Worm (Caenorhabditis elegans): ENCODE measurements around the gene F10E9.10.

F10E9.10 gene

DNA sequence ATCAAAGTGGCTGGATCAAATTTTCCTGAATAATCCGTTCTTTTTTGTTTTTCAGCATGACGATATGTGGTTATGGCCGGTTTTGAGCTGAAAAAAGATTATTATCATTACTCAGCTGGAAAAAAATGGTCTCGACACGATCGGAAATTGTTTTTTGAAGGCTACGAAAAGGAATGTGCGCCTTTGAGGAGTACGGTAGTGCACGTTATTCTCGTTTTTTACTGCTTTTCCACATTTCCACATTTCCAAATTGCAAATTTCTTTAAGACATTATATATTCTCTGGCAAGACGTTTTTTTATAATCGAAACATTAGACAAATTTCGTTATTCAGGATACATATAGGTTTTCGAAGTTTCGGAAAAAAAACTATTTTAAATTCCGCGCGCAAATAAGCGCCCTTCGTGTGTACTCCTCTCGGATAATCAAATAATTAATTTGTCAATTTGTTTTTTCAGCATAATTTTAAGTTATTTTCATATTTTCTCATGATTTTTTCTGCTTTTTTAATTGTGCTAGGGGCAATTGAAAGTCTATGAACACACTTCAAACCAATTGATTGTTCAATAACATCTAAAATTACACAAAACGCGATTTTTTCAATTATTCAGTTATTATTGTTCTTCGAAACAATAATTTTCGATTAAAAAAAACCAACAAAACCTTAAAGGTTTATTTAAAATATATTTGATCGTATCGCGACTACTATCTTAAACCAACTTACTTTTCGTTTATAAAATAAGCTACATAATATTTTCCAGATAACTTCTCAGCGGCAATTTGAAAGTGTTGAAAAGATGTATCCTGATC lies 43.4 kb upstream of the F10E9.10 start, which contains the start of gene R05D3.3 (continued):
- TF ChIP-seq snpc-3.4 (tag; optimal IDR thresholded peaks at IDR 0.05) = no peak
- no peak for TF ChIP-seq die-1 (tag; optimal IDR thresholded peaks at IDR 0.05)
- no peak for TF ChIP-seq nhr-120 (GFP tag; IDR thresholded peaks at IDR 0.05)
- TF ChIP-seq egrh-3 (GFP tag; IDR thresholded peaks at IDR 0.05) = no peak
- no peak for TF ChIP-seq unc-62 (GFP tag; optimal IDR thresholded peaks at IDR 0.05)
- TF ChIP-seq bed-1 (GFP tag; IDR thresholded peaks at IDR 0.05) = no peak
- peak; percentile 55; the same call in 1 of the 2 replicates for TF ChIP-seq F33H1.4 (GFP tag; IDR thresholded peaks at IDR 0.05)
- no peak for TF ChIP-seq B0261.1 (tag; optimal IDR thresholded peaks at IDR 0.05)
- peak; percentile 74 for TF ChIP-seq lsl-1 (GFP tag; optimal IDR thresholded peaks at IDR 0.05)
- no peak for TF ChIP-seq Y53F4B.3 (GFP tag; IDR thresholded peaks at IDR 0.05)
- TF ChIP-seq let-526 (GFP tag; IDR thresholded peaks at IDR 0.05) = no peak
- TF ChIP-seq somi-1 (GFP tag; optimal IDR thresholded peaks at IDR 0.05) = no peak
- TF ChIP-seq F52B5.7 (tag; optimal IDR thresholded peaks at IDR 0.05) = no peak
- no peak for TF ChIP-seq attf-6 (GFP tag; IDR thresholded peaks at IDR 0.05)
- TF ChIP-seq athp-1 (tag; optimal IDR thresholded peaks at IDR 0.05) = no peak
- TF ChIP-seq ceh-58 (GFP tag; IDR thresholded peaks at IDR 0.05) = no peak
- TF ChIP-seq nhr-80 (tag; optimal IDR thresholded peaks at IDR 0.05) = no peak

DNA sequence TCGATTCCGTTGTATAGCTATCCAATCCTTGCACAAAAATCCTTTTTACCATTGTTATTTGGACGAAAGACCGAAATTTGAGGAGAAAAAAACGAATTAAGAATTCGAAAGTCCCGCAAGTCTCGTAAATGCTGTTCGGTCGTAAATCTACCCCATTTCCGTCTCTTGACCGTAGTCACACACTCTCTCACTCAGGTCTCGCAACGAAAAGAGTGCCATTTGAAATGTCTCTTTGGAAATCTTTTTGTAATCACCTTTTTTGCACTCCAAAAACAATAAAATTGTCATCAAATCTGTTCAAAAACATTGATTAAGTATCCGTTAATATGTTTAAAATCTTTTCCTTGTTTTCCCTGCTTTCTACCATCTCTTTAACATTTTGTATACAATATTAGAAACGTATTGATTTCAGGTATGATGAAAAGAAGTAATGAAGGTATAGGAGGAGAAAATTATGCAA lies 38.2 kb upstream of the F10E9.10 start, which contains the start of the genes R05D3.8 and rfp-1:
R05D3.8 (minus strand) TSS at position 115 of the 460 bp plus-strand sequence.
rfp-1 (plus strand) TSS at position 410 of the 460 bp plus-strand sequence.
- 0 out of 2 replicates have a peak, but pooled peaks have one; percentile 32 for TF ChIP-seq B0336.3 (GFP tag; IDR thresholded peaks at IDR 0.05)
- peak; percentile 58 for TF ChIP-seq snpc-1.3 (tag; optimal IDR thresholded peaks at IDR 0.05; ENCODE audit: insufficient read depth)
- TF ChIP-seq dox-1 (GFP tag; IDR thresholded peaks at IDR 0.05) = peak; percentile 79
- TF ChIP-seq nhr-90 (tag; optimal IDR thresholded peaks at IDR 0.05) = no peak
- TF ChIP-seq snpc-4 (GFP tag; optimal IDR thresholded peaks at IDR 0.05) = no peak
- TF ChIP-seq snpc-4 (tag; optimal IDR thresholded peaks at IDR 0.05) = peak in 1 of 4 experiments; percentile 63
- TF ChIP-seq tlf-1 (GFP tag; optimal IDR thresholded peaks at IDR 0.05) = peak; percentile 12
- no peak for TF ChIP-seq B0261.1 (tag; optimal IDR thresholded peaks at IDR 0.05)
- peak; percentile 81 for TF ChIP-seq lin-54 (GFP tag; optimal IDR thresholded peaks at IDR 0.05)
- TF ChIP-seq ceh-27 (GFP tag; optimal IDR thresholded peaks at IDR 0.05) = peak; percentile 77
- peak in 1 of 3 experiments; percentile 73 for TF ChIP-seq lin-35 (GFP tag; optimal IDR thresholded peaks at IDR 0.05)
- TF ChIP-seq ekl-4 (GFP tag; IDR thresholded peaks at IDR 0.05) = peak; percentile 49; the same call in 1 of the 2 replicates
- TF ChIP-seq B0019.2 (GFP tag; conservative IDR thresholded peaks at IDR 0.05) = 0 out of 2 replicates have a peak, but pooled peaks have one; percentile 8
- no peak for TF ChIP-seq Y53F4B.3 (GFP tag; IDR thresholded peaks at IDR 0.05)
- TF ChIP-seq efl-1 (GFP tag; optimal IDR thresholded peaks at IDR 0.05) = peak; percentile 64
- peak; percentile 56 for TF ChIP-seq xnd-1 (tag; optimal IDR thresholded peaks at IDR 0.05)
- no peak for TF ChIP-seq ama-1 (optimal IDR thresholded peaks at IDR 0.05)
- TF ChIP-seq ama-1 (GFP tag; optimal IDR thresholded peaks at IDR 0.05) = peak in 1 of 2 experiments; percentile 14
- 0 out of 2 replicates have a peak, but pooled peaks have one; percentile 34 for TF ChIP-seq pbrm-1 (GFP tag; IDR thresholded peaks at IDR 0.05)
- peak; percentile 84 for TF ChIP-seq F23B12.7 (tag; optimal IDR thresholded peaks at IDR 0.05; ENCODE audit: insufficient read depth)
- peak; percentile 87 for TF ChIP-seq madf-6 (GFP tag; IDR thresholded peaks at IDR 0.05)
- TF ChIP-seq pha-4 (tag; optimal IDR thresholded peaks at IDR 0.05) = no peak
- TF ChIP-seq F33H1.4 (GFP tag; IDR thresholded peaks at IDR 0.05) = peak; percentile 95
- TF ChIP-seq ztf-26 (tag; optimal IDR thresholded peaks at IDR 0.05) = no peak
- TF ChIP-seq madf-8 (GFP tag; conservative IDR thresholded peaks at IDR 0.05) = peak; percentile 52
- TF ChIP-seq D2030.7 (GFP tag; IDR thresholded peaks at IDR 0.05) = peak; percentile 61; the same call in 1 of the 2 replicates
- TF ChIP-seq mxl-1 (tag; optimal IDR thresholded peaks at IDR 0.05) = no peak
- TF ChIP-seq cebp-2 (GFP tag; IDR thresholded peaks at IDR 0.05) = no peak
- peak; percentile 94 for TF ChIP-seq lsl-1 (GFP tag; optimal IDR thresholded peaks at IDR 0.05)
- TF ChIP-seq Y53G8AR.9 (GFP tag; conservative IDR thresholded peaks at IDR 0.05) = 0 out of 2 replicates have a peak, but pooled peaks have one; percentile 50
- TF ChIP-seq ztf-22 (GFP tag; optimal IDR thresholded peaks at IDR 0.05) = no peak
- 0 out of 2 replicates have a peak, but pooled peaks have one; percentile 61 for TF ChIP-seq F37B4.10 (GFP tag; IDR thresholded peaks at IDR 0.05)
- TF ChIP-seq hsf-1 (GFP tag; IDR thresholded peaks at IDR 0.05) = peak; percentile 79
- TF ChIP-seq egrh-3 (GFP tag; IDR thresholded peaks at IDR 0.05) = no peak
